Worm (Caenorhabditis elegans) whole organism, late embryonic: Measurements from ENCODE around the gene dhhc-4.
A peak's percentile ranks its signal among the peaks of the same experiment; 100 is the strongest.

Experiments used
- C08G9.2 ChIP-seq: sonication (generic microtip); optimal IDR thresholded peaks from 2 replicates; lab custom pipeline; 2016; ENCODE audit warnings: mild to moderate bottlenecking, missing genetic modification characterization, moderate library complexity, missing compliant biosample characterization
- Y22D7AL.16 ChIP-seq: sonication (generic microtip); optimal IDR thresholded peaks from 2 replicates; lab custom pipeline; 2016; ENCODE audit warnings: missing genetic modification characterization, missing compliant biosample characterization
- ceh-14 ChIP-seq: sonication (generic microtip); optimal IDR thresholded peaks from 2 replicates; lab custom pipeline; 2016; ENCODE audit warnings: missing genotype, missing genetic modification characterization, missing compliant biosample characterization
- ceh-2 ChIP-seq: sonication (generic microtip); optimal IDR thresholded peaks from 2 replicates; lab custom pipeline; 2016; ENCODE audit warnings: missing genotype, missing genetic modification characterization, missing compliant biosample characterization
- ceh-22 ChIP-seq: sonication (generic microtip); optimal IDR thresholded peaks from 2 replicates; lab custom pipeline; 2017; ENCODE audit warnings: missing biosample characterization, missing genetic modification characterization
- ceh-30 ChIP-seq: fragments of 150-350 bp; optimal IDR thresholded peaks from 2 replicates; lab custom pipeline; 2014; ENCODE audit warnings: missing biosample characterization, missing genetic modification characterization
- ceh-48 ChIP-seq: sonication (generic microtip); optimal IDR thresholded peaks from 2 replicates; lab custom pipeline; 2016; ENCODE audit warnings: missing genetic modification characterization, inconsistent platforms, missing compliant biosample characterization
- ceh-6 ChIP-seq: fragments of 200-800 bp; sonication (Bioruptor generic); optimal IDR thresholded peaks from 2 replicates; lab custom pipeline; 2018; ENCODE audit warnings: mild to moderate bottlenecking, missing genetic modification characterization, missing compliant biosample characterization
- elt-4 ChIP-seq: sonication (generic microtip); optimal IDR thresholded peaks from 2 replicates; lab custom pipeline; 2016; ENCODE audit warnings: missing genetic modification characterization, missing compliant biosample characterization
- fax-1 ChIP-seq: sonication (generic microtip); optimal IDR thresholded peaks from 2 replicates; lab custom pipeline; 2016; ENCODE audit warnings: missing genotype, missing genetic modification characterization, missing compliant biosample characterization
- gmeb-2 ChIP-seq: sonication (generic microtip); optimal IDR thresholded peaks from 2 replicates; lab custom pipeline; 2016; ENCODE audit warnings: missing genetic modification characterization, inconsistent platforms, missing compliant biosample characterization
- hlh-13 ChIP-seq: fragments of 200-800 bp; sonication (Bioruptor generic); optimal IDR thresholded peaks from 2 replicates; lab custom pipeline; 2018; ENCODE audit warnings: mild to moderate bottlenecking, missing genetic modification characterization, missing compliant biosample characterization
- hlh-15 ChIP-seq: sonication (generic microtip); optimal IDR thresholded peaks from 2 replicates; lab custom pipeline; 2016; ENCODE audit warnings: missing genetic modification characterization, missing compliant biosample characterization
- hlh-30 ChIP-seq: sonication (generic microtip); optimal IDR thresholded peaks from 2 replicates; lab custom pipeline; 2017; ENCODE audit warnings: antibody characterized with exemption, missing genetic modification characterization, missing compliant biosample characterization; ENCODE audit not compliant: insufficient read depth
- hlh-8 ChIP-seq: sonication (generic microtip); optimal IDR thresholded peaks from 2 replicates; lab custom pipeline; 2016; ENCODE audit warnings: missing genotype, missing genetic modification characterization, missing compliant biosample characterization
- lim-6 ChIP-seq: sonication (generic microtip); optimal IDR thresholded peaks from 2 replicates; lab custom pipeline; 2016; ENCODE audit warnings: missing genetic modification characterization, missing compliant biosample characterization
- mec-3 ChIP-seq: sonication (generic microtip); optimal IDR thresholded peaks from 2 replicates; lab custom pipeline; 2016; ENCODE audit warnings: borderline replicate concordance, missing genetic modification characterization, missing compliant biosample characterization
- nfya-1 ChIP-seq: sonication (generic microtip); optimal IDR thresholded peaks from 2 replicates; lab custom pipeline; 2017; ENCODE audit warnings: missing genetic modification characterization, mild to moderate bottlenecking, missing compliant biosample characterization, antibody characterized with exemption, moderate library complexity
- npax-4 ChIP-seq: sonication (generic microtip); optimal IDR thresholded peaks from 2 replicates; lab custom pipeline; 2016; ENCODE audit warnings: missing genetic modification characterization, missing compliant biosample characterization
- pha-4 ChIP-seq: fragments of 150-350 bp; optimal IDR thresholded peaks from 2 replicates; lab custom pipeline; 2018; ENCODE audit warnings: missing biosample characterization, missing genetic modification reagents, missing genetic modification characterization
- pqm-1 ChIP-seq: sonication (generic microtip); optimal IDR thresholded peaks from 2 replicates; lab custom pipeline; 2016; ENCODE audit warnings: missing genetic modification characterization, missing compliant biosample characterization
- rnt-1 ChIP-seq: sonication (generic microtip); optimal IDR thresholded peaks from 2 replicates; lab custom pipeline; 2016; ENCODE audit warnings: missing genetic modification characterization, missing compliant biosample characterization
- sox-4 ChIP-seq: sonication (generic microtip); optimal IDR thresholded peaks from 2 replicates; lab custom pipeline; 2017; ENCODE audit warnings: mild to moderate bottlenecking, missing genetic modification characterization, inconsistent platforms, missing compliant biosample characterization
- tbx-7 ChIP-seq: sonication (generic microtip); optimal IDR thresholded peaks from 2 replicates; lab custom pipeline; 2016; ENCODE audit warnings: missing genotype, missing genetic modification characterization, missing compliant biosample characterization
- unc-3 ChIP-seq, 2 experiments: fragments of 200-800 bp in 1 of 2; sonication (Bioruptor generic) in 1 of 2; sonication (generic microtip) in 1 of 2; conservative IDR thresholded peaks in 1 of 2; optimal IDR thresholded peaks in 1 of 2; 2 replicates each; pipeline versions ENCODE4 v1.3.6 to Lab custom; 2016 to 2022; ENCODE audit warnings: missing compliant biosample characterization in 2 of 2, missing genetic modification characterization in 2 of 2, missing genetic modification reagents in 1 of 2
- unc-42 ChIP-seq: sonication (generic microtip); optimal IDR thresholded peaks from 2 replicates; lab custom pipeline; 2016; ENCODE audit warnings: missing genotype, missing genetic modification characterization, missing compliant biosample characterization
- unc-55 ChIP-seq: sonication (generic microtip); optimal IDR thresholded peaks from 2 replicates; lab custom pipeline; 2017; ENCODE audit warnings: missing biosample characterization, missing genetic modification reagents, missing genetic modification characterization
- unc-86 ChIP-seq: sonication (generic microtip); optimal IDR thresholded peaks from 2 replicates; lab custom pipeline; 2016; ENCODE audit warnings: missing genetic modification characterization, missing compliant biosample characterization
- zip-5 ChIP-seq: sonication (generic microtip); optimal IDR thresholded peaks from 2 replicates; lab custom pipeline; 2016; ENCODE audit warnings: missing genetic modification characterization, missing compliant biosample characterization
- ztf-16 ChIP-seq: sonication (generic microtip); optimal IDR thresholded peaks from 2 replicates; lab custom pipeline; 2017; ENCODE audit warnings: missing genetic modification characterization, missing compliant biosample characterization

The dhhc-4 gene

DNA sequence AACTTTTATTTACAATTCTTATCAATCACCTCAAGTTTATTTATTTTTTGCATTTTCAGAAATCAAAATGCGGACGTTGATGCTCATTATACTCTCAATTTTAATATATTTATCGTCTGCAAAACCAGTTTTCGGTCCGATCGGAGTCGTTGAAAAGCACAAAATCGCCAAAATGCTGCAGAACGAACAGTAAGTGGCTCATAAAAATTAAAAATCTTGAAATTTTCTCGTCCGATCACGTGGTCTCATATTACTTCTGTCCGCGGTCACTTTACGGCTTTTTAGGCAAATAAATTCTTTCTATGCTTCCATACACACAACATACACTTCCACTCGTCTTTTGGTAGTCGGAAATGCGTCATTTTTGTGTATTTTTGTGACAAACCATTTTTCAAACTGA, 23.9 kb downstream of the dhhc-4 start, which contains the start of gene K11H3.5:
Gene K11H3.5 (plus strand): TSS at position 54 of the 400 bp plus-strand sequence.
- TF ChIP-seq hlh-30 (tag; lab: Kevin White, UChicago), result no peak
- TF ChIP-seq unc-42 (tag; lab: Kevin White, UChicago), result no peak
- TF ChIP-seq unc-3 (GFP tag; conservative IDR thresholded peaks at IDR 0.05; lab: Robert Waterston, UW), result no peak
- no peak for TF ChIP-seq unc-3 (tag; optimal IDR thresholded peaks at IDR 0.05; lab: Kevin White, UChicago)
- TF ChIP-seq gmeb-2 (tag; lab: Kevin White, UChicago), result no peak
- TF ChIP-seq Y22D7AL.16 (tag; lab: Kevin White, UChicago), result no peak
- TF ChIP-seq ceh-30 (tag; lab: Kevin White, UChicago), result no peak
- TF ChIP-seq tbx-7 (tag; lab: Kevin White, UChicago), result no peak
- TF ChIP-seq zip-5, result no peak
- no peak for TF ChIP-seq ztf-16
- no peak for TF ChIP-seq pqm-1 (tag; lab: Kevin White, UChicago)
- no peak for TF ChIP-seq C08G9.2
- no peak for TF ChIP-seq nfya-1 (tag; lab: Kevin White, UChicago)

DNA sequence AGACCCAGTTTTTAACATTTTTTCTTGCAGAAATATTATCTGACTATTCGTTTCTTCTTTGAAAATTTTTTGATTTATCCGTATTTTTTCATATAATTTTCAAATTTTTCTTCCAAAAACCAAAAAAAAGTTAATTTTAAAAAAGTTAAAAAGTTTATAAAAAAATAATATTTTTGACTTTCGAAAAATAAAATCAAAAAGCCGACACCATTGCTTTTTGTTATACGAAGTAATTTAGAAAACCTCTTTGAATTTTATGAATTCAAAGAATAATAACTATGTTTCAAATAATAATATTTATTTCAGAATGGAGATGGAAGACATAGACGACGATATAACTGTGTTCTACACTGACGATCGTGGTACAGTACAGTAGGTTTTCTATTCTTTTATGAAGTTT, 32.7 kb downstream of the dhhc-4 start, which contains the start of gene K11H3.8:
Gene K11H3.8 (plus strand): TSS at position 301 of the 400 bp plus-strand sequence.
- TF ChIP-seq rnt-1 (tag; lab: Kevin White, UChicago) (no peak), npax-4 (tag; lab: Kevin White, UChicago) (no peak), pha-4 (tag; lab: Kevin White, UChicago) (no peak), ceh-22 (tag; lab: Kevin White, UChicago) (no peak), unc-86 (tag; lab: Kevin White, UChicago) (no peak), unc-3 (GFP tag; conservative IDR thresholded peaks at IDR 0.05; lab: Robert Waterston, UW) (no peak), unc-3 (tag; optimal IDR thresholded peaks at IDR 0.05; lab: Kevin White, UChicago) (no peak), mec-3 (tag; lab: Kevin White, UChicago) (no peak), unc-55 (GFP tag; lab: Kevin White, UChicago) (no peak), nfya-1 (tag; lab: Kevin White, UChicago) (no peak), ceh-48 (tag; lab: Kevin White, UChicago) (no peak), hlh-8 (no peak), sox-4 (no peak)

DNA sequence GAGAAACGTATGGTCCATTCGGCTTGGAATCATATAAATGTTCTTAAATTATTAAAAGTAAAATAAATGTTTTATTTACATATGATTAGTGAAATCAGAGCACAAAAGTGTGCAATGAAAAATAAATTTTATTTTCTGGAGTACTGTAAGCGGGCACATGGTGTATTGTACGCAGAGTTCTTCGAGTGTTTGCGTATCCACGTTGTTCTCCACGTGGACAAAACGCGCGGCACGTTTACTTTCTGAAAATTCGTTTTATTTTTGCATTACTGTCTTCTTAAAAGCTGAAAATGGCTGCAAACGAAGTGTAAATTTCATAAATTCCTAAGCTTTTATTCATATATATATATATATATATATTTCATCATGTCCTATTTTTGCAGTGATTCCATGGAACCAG, 35.0 kb downstream of the dhhc-4 start:
- TF ChIP-seq ceh-14 (tag; lab: Kevin White, UChicago), result no peak
- TF ChIP-seq hlh-8, result no peak
- no peak for TF ChIP-seq ceh-2 (tag; lab: Kevin White, UChicago)
- TF ChIP-seq elt-4 (tag; lab: Kevin White, UChicago), result no peak

DNA sequence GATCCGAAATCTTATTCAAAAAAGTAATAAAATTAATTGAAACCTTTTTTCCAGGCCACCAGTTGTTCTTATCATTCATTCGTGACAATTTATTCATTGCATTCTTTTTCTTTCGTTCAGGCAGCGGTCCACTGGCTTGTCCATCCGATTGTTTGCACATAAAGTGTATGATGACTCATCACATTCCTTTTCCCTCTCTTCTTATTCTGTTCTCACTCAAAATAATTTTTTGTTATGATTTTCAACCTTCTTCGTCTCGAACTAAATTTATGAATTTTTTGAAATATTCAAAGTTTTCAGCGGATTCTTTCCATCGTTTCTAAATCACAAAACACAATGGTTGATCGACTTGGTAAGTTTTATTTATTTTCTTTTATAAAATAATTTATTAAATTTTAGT, 37.1 kb downstream of the dhhc-4 start, which contains the start of gene ZK632.12:
Gene ZK632.12 (plus strand): TSS at position 301 of the 400 bp plus-strand sequence.
- TF ChIP-seq ceh-6 (GFP tag; lab: Kevin White, UChicago) (no peak), hlh-30 (tag; lab: Kevin White, UChicago) (no peak), unc-3 (GFP tag; conservative IDR thresholded peaks at IDR 0.05; lab: Robert Waterston, UW) (no peak), unc-3 (tag; optimal IDR thresholded peaks at IDR 0.05; lab: Kevin White, UChicago) (no peak), lim-6 (tag; lab: Kevin White, UChicago) (no peak), hlh-15 (tag; lab: Kevin White, UChicago) (no peak)
- TF ChIP-seq, all 69 proteins: peak for 0

DNA sequence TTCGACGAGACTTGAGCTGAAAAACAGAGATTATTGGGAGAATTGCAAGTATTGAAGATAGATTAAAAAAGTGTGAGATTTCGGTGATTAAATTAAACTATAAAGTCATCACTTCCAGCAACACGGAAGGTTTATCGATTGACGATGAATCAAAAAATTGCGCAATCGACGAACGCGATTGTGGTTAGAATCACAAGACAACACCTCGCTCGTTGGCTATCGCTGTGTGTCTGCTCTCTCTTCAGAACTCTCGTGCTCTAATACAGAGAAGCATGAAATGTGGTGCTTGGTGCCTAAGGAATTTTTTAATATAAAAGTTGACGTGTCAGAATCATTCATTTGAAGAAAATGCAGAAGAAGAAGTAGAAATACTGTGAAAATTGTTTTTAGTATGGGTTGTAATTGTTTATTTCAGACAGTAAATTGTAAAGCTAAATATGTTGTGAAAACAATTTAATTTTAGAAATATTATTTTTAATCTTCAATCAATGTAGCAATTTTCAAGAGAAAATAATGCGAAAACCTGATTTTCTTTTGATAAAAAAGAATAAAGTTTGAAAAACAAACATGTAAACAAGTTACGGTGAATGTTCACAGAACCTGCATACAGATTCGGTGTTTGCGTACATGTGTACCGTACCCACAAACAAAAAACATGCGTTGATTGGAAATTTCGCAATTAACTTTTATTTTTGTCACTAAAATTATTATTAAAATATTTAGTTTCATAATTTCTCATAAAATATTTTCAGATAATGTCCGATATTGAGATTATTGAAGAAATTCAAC, 40.2 kb downstream of the dhhc-4 start, which contains the start of the genes ZK632.10 and ZK632.11:
Gene ZK632.10 (minus strand): TSS at position 560 of the 789 bp plus-strand sequence.
Gene ZK632.11 (plus strand): TSS at position 753 of the 789 bp plus-strand sequence.
- no peak for TF ChIP-seq hlh-13 (GFP tag; lab: Kevin White, UChicago)
- peak; percentile 78 for TF ChIP-seq hlh-30 (tag; lab: Kevin White, UChicago)
- peak; percentile 7 for TF ChIP-seq rnt-1 (tag; lab: Kevin White, UChicago)
- no peak for TF ChIP-seq fax-1 (tag; lab: Kevin White, UChicago)
- TF ChIP-seq nfya-1 (tag; lab: Kevin White, UChicago), result peak; percentile 18
- TF ChIP-seq, all 69 proteins: peak for 3
